Worm (Caenorhabditis elegans) whole organism, L4 larva: ENCODE results near the gene B0432.10.
"Not testable (repeated sequence)": the region's sequence is repeated elsewhere in the genome, so short reads cannot be mapped to it uniquely, and the experiment has no call there.

Experiments used
- egl-27 ChIP-seq: sonication (generic microtip); optimal IDR thresholded peaks from 3 replicates; lab custom pipeline; 2017; ENCODE audit warnings: missing biosample characterization, missing genetic modification reagents, missing genetic modification characterization
- lim-7 ChIP-seq: fragments of 200-800 bp; sonication (Bioruptor generic); IDR thresholded peaks from 2 replicates; pipeline ENCODE4 v1.3.6; 2022; ENCODE audit warnings: missing genetic modification characterization, missing compliant biosample characterization
- lin-38 ChIP-seq: fragments of 200-800 bp; sonication (Bioruptor generic); IDR thresholded peaks from 2 replicates; pipeline ENCODE4 v1.3.6; 2022; ENCODE audit warnings: missing genetic modification reagents, missing genetic modification characterization, missing compliant biosample characterization
- mep-1 ChIP-seq: fragments of 150-350 bp; sonication (generic microtip); optimal IDR thresholded peaks from 3 replicates; lab custom pipeline; 2014; ENCODE audit warnings: missing biosample characterization, missing genetic modification characterization
- nhr-76 ChIP-seq: fragments of 150-350 bp; optimal IDR thresholded peaks from 2 replicates; lab custom pipeline; 2014; ENCODE audit warnings: missing biosample characterization, missing genetic modification characterization
- pha-4 ChIP-seq, 2 experiments: fragments of 150-350 bp in 1 of 2; fragments of 200-800 bp in 1 of 2; sonication (Bioruptor generic) in 1 of 2; IDR thresholded peaks in 1 of 2; optimal IDR thresholded peaks in 1 of 2; 2 replicates each; pipeline versions ENCODE4 v1.3.6 to Lab custom; 2014 to 2022; ENCODE audit warnings: missing genetic modification characterization in 2 of 2, missing genetic modification reagents in 2 of 2, missing biosample characterization in 1 of 2, missing compliant biosample characterization in 1 of 2
- ztf-11 ChIP-seq: fragments of 150-350 bp; optimal IDR thresholded peaks from 2 replicates; lab custom pipeline; 2014; ENCODE audit warnings: missing biosample characterization, missing genetic modification characterization

ce11 chrII:255753-256152 lies 30.3 kb downstream of the B0432.10 start:
- not testable (repeated sequence) for TF ChIP-seq ztf-11; mep-1 (tag; lab: Kevin White, UChicago); pha-4 (GFP tag; IDR thresholded peaks at IDR 0.05; lab: Robert Waterston, UW); pha-4 (tag; optimal IDR thresholded peaks at IDR 0.05; lab: Kevin White, UChicago); lin-38 (GFP tag; lab: Robert Waterston, UW); lim-7 (GFP tag; lab: Robert Waterston, UW); nhr-76 (tag; lab: Kevin White, UChicago); egl-27
